Fruit fly (Drosophila melanogaster) whole organism, wandering third instar larva: ENCODE data around the gene inaE.

ENCODE experiments used
- Abd-B ChIP-seq: fragments of >200 bp; optimal IDR thresholded peaks from 2 replicates; lab custom pipeline; 2017; ENCODE audit warnings: missing biosample characterization, missing genetic modification characterization
- CG32264 ChIP-seq: fragments of 200-800 bp; sonication (Bioruptor generic); optimal IDR thresholded peaks from 2 replicates; lab custom pipeline; 2016; ENCODE audit warnings: missing biosample characterization, missing genetic modification characterization
- CG9705 ChIP-seq: fragments of 200-800 bp; sonication (Bioruptor generic); optimal IDR thresholded peaks from 2 replicates; lab custom pipeline; 2018; ENCODE audit warnings: missing biosample characterization, mild to moderate bottlenecking, missing genetic modification characterization
- CrebA ChIP-seq: fragments of 200-800 bp; sonication (Bioruptor generic); optimal IDR thresholded peaks from 2 replicates; lab custom pipeline; 2016; ENCODE audit warnings: missing biosample characterization, mild to moderate bottlenecking, missing genetic modification characterization, borderline replicate concordance
- Dfd ChIP-seq: fragments of >200 bp; optimal IDR thresholded peaks from 2 replicates; lab custom pipeline; 2017; ENCODE audit warnings: missing biosample characterization, missing genetic modification characterization
- Dif ChIP-seq: fragments of 200-275, 200-300 bp; sonication (Bioruptor generic); optimal IDR thresholded peaks from 2 replicates; lab custom pipeline; 2018; ENCODE audit warnings: missing biosample characterization, missing genetic modification characterization; ENCODE audit not compliant: partially characterized antibody
- GATAd ChIP-seq: sonication (Bioruptor generic); optimal IDR thresholded peaks from 2 replicates; lab custom pipeline; 2016; ENCODE audit warnings: missing biosample characterization, missing genetic modification characterization
- HLH106 ChIP-seq: fragments of 200-800 bp; optimal IDR thresholded peaks from 3 replicates; lab custom pipeline; 2019; ENCODE audit warnings: missing biosample characterization, mild to moderate bottlenecking, missing genetic modification characterization, moderate library complexity
- Hnf4 ChIP-seq: fragments of 200-800 bp; sonication (Bioruptor generic); optimal IDR thresholded peaks from 2 replicates; lab custom pipeline; 2016; ENCODE audit warnings: missing biosample characterization, mild to moderate bottlenecking, missing genetic modification characterization
- Hr78 ChIP-seq: fragments of >200 bp; optimal IDR thresholded peaks from 2 replicates; lab custom pipeline; 2017; ENCODE audit warnings: missing biosample characterization, missing genetic modification characterization
- Hr83 ChIP-seq: fragments of 200-300 bp; sonication (Bioruptor generic); optimal IDR thresholded peaks from 2 replicates; lab custom pipeline; 2016; ENCODE audit warnings: missing biosample characterization, mild to moderate bottlenecking, missing genetic modification characterization, moderate library complexity; ENCODE audit not compliant: poor library complexity, severe bottlenecking
- Jra ChIP-seq: sonication (Bioruptor generic); optimal IDR thresholded peaks from 2 replicates; lab custom pipeline; 2016; ENCODE audit warnings: missing biosample characterization, missing genetic modification characterization
- Mio ChIP-seq: sonication (Bioruptor generic); optimal IDR thresholded peaks from 2 replicates; lab custom pipeline; 2016; ENCODE audit warnings: missing biosample characterization, missing genetic modification characterization
- Myc ChIP-seq: fragments of >200 bp; optimal IDR thresholded peaks from 2 replicates; lab custom pipeline; 2017
- N ChIP-seq: fragments of >200 bp; optimal IDR thresholded peaks from 2 replicates; lab custom pipeline; 2018; ENCODE audit warnings: missing biosample characterization, missing external identifiers, missing genetic modification characterization
- OdsH ChIP-seq: fragments of 200-800 bp; sonication (Bioruptor generic); optimal IDR thresholded peaks from 2 replicates; lab custom pipeline; 2016; ENCODE audit warnings: missing biosample characterization, mild to moderate bottlenecking, missing genetic modification characterization
- Rel ChIP-seq, 2 experiments: fragments of 200-800 bp; sonication (Bioruptor generic) in 1 of 2; optimal IDR thresholded peaks; 2 replicates in 1 of 2; 3 replicates in 1 of 2; lab custom pipeline; 2016 to 2019; ENCODE audit warnings: mild to moderate bottlenecking in 2 of 2, missing biosample characterization in 2 of 2, missing genetic modification characterization in 2 of 2, moderate library complexity in 1 of 2
- Sp1 ChIP-seq: fragments of 200-800 bp; sonication (Bioruptor generic); optimal IDR thresholded peaks from 3 replicates; lab custom pipeline; 2019; ENCODE audit warnings: missing biosample characterization, mild to moderate bottlenecking, missing genetic modification characterization, moderate library complexity
- Vsx2 ChIP-seq: fragments of 200-300, 225-300 bp; sonication (Bioruptor generic); optimal IDR thresholded peaks from 2 replicates; lab custom pipeline; 2018; ENCODE audit warnings: missing biosample characterization, missing genetic modification characterization; ENCODE audit not compliant: partially characterized antibody
- br ChIP-seq: fragments of 200-800 bp; sonication (Bioruptor generic); optimal IDR thresholded peaks from 2 replicates; lab custom pipeline; 2016; ENCODE audit warnings: missing biosample characterization, missing genetic modification characterization
- brk ChIP-seq: fragments of 200-800 bp; sonication (Bioruptor generic); optimal IDR thresholded peaks from 2 replicates; lab custom pipeline; 2016; ENCODE audit warnings: missing biosample characterization, mild to moderate bottlenecking, missing genetic modification characterization
- dl ChIP-seq, 2 experiments: fragments of 175-275, 200-275 bp in 1 of 2; fragments of 200-275 bp in 1 of 2; sonication (Bioruptor generic); optimal IDR thresholded peaks; lab custom pipeline; 2018; ENCODE audit warnings: mild to moderate bottlenecking in 2 of 2, missing biosample characterization in 2 of 2, missing genetic modification characterization in 2 of 2, moderate library complexity in 2 of 2; ENCODE audit not compliant: partially characterized antibody in 2 of 2, insufficient read depth in 1 of 2
- dmrt93B ChIP-seq: fragments of 200-800 bp; sonication (Bioruptor generic); optimal IDR thresholded peaks from 2 replicates; lab custom pipeline; 2018; ENCODE audit warnings: missing biosample characterization, mild to moderate bottlenecking, missing genetic modification characterization
- dsf ChIP-seq: sonication (Bioruptor generic); optimal IDR thresholded peaks from 2 replicates; lab custom pipeline; 2016; ENCODE audit warnings: missing biosample characterization, missing genetic modification characterization, borderline replicate concordance
- ey ChIP-seq: fragments of 200-800 bp; sonication (Bioruptor generic); optimal IDR thresholded peaks from 2 replicates; lab custom pipeline; 2016; ENCODE audit warnings: missing biosample characterization, missing genetic modification characterization
- foxo ChIP-seq, 2 experiments: fragments of 200-800 bp; sonication (Bioruptor generic); optimal IDR thresholded peaks; 2 replicates in 1 of 2; 3 replicates in 1 of 2; lab custom pipeline; 2016 to 2017; ENCODE audit warnings: missing biosample characterization in 2 of 2, missing genetic modification characterization in 2 of 2
- fru ChIP-seq: fragments of 200-800 bp; sonication (Bioruptor generic); optimal IDR thresholded peaks from 3 replicates; lab custom pipeline; 2016; ENCODE audit warnings: missing biosample characterization, mild to moderate bottlenecking, missing genetic modification characterization
- h ChIP-seq: fragments of 200-800 bp; sonication (Bioruptor generic); optimal IDR thresholded peaks from 3 replicates; lab custom pipeline; 2016; ENCODE audit warnings: missing biosample characterization, mild to moderate bottlenecking, missing genetic modification characterization
- jim ChIP-seq: fragments of 175-275, 200-325 bp; sonication (Bioruptor generic); optimal IDR thresholded peaks from 2 replicates; lab custom pipeline; 2016; ENCODE audit warnings: missing biosample characterization, mild to moderate bottlenecking, missing genetic modification characterization
- lola ChIP-seq: fragments of >200 bp; optimal IDR thresholded peaks from 2 replicates; lab custom pipeline; 2017; ENCODE audit warnings: missing biosample characterization, missing genetic modification characterization
- pan ChIP-seq: fragments of >200 bp; optimal IDR thresholded peaks from 2 replicates; lab custom pipeline; 2017
- psq ChIP-seq: fragments of 200-800 bp; sonication (Bioruptor generic); optimal IDR thresholded peaks from 3 replicates; lab custom pipeline; 2017; ENCODE audit warnings: missing biosample characterization, mild to moderate bottlenecking, missing genetic modification characterization, moderate library complexity
- rgr ChIP-seq: fragments of 200-800 bp; sonication (Bioruptor generic); optimal IDR thresholded peaks from 3 replicates; lab custom pipeline; 2016; ENCODE audit warnings: missing biosample characterization, mild to moderate bottlenecking, missing genetic modification characterization
- sage ChIP-seq: fragments of 200-800 bp; sonication (Bioruptor generic); optimal IDR thresholded peaks from 2 replicates; lab custom pipeline; 2016; ENCODE audit warnings: missing biosample characterization, mild to moderate bottlenecking, missing genetic modification characterization
- sv ChIP-seq: fragments of 200-800 bp; sonication (Bioruptor generic); optimal IDR thresholded peaks from 3 replicates; lab custom pipeline; 2016; ENCODE audit warnings: missing biosample characterization, missing genetic modification characterization
- tai ChIP-seq: sonication (Bioruptor generic); optimal IDR thresholded peaks from 2 replicates; lab custom pipeline; 2016; ENCODE audit warnings: missing biosample characterization, missing genetic modification characterization
- usp ChIP-seq: fragments of >200 bp; optimal IDR thresholded peaks from 2 replicates; lab custom pipeline; 2017; ENCODE audit warnings: missing biosample characterization, missing genetic modification characterization
- woc ChIP-seq: sonication (Bioruptor generic); optimal IDR thresholded peaks from 2 replicates; lab custom pipeline; 2016; ENCODE audit warnings: missing biosample characterization, mild to moderate bottlenecking, missing genetic modification characterization

inaE gene

dm6 chrX:13764397-13765119 is 19.0 kb upstream of the inaE start:
- TF ChIP-seq GATAd (GFP tag; lab: Kevin White, UChicago) (no peak), Hr83 (GFP tag; lab: Kevin White, UChicago) (no peak), dl (GFP tag; optimal IDR thresholded peaks at IDR 0.05; lab: Kevin White, UChicago; ENCODE audit: insufficient read depth in 1 of 2, partially characterized antibody in 2 of 2) (no peak), CG9705 (no peak), dsf (no peak), Sp1 (peak; percentile 15), tai (no peak), foxo (GFP tag; optimal IDR thresholded peaks at IDR 0.05; lab: Kevin White, UChicago) (peak in 1 of 2 experiments; percentile 31), Vsx2 (no peak), fru (GFP tag; lab: Kevin White, UChicago) (peak; percentile 37), usp (no peak), Abd-B (GFP tag; lab: Kevin White, UChicago) (no peak), psq (GFP tag; lab: Kevin White, UChicago) (peak; percentile 20), woc (GFP tag; lab: Kevin White, UChicago) (no peak), OdsH (peak; percentile 2), HLH106 (tag; lab: Kevin White, UChicago) (peak; percentile 3), br (GFP tag; lab: Kevin White, UChicago) (no peak), dmrt93B (no peak), lola (GFP tag; lab: Kevin White, UChicago) (no peak), Rel (GFP tag; optimal IDR thresholded peaks at IDR 0.05; lab: Kevin White, UChicago) (no peak), Rel (tag; optimal IDR thresholded peaks at IDR 0.05; lab: Kevin White, UChicago) (no peak), pan (lab: Kevin White, UChicago) (no peak), Myc (lab: Kevin White, UChicago) (no peak), Mio (GFP tag; lab: Kevin White, UChicago) (no peak), CG32264 (GFP tag; lab: Kevin White, UChicago) (no peak), N (GFP tag; lab: Kevin White, UChicago) (no peak), sv (no peak), brk (GFP tag; lab: Kevin White, UChicago) (no peak), CrebA (no peak), Jra (GFP tag; lab: Kevin White, UChicago) (no peak), ey (GFP tag; lab: Kevin White, UChicago) (peak; percentile 30), sage (GFP tag; lab: Kevin White, UChicago) (no peak), jim (GFP tag; lab: Kevin White, UChicago) (no peak), h (GFP tag; lab: Kevin White, UChicago) (peak; percentile 34), Hnf4 (GFP tag; lab: Kevin White, UChicago) (no peak), Hr78 (GFP tag; lab: Kevin White, UChicago) (no peak), Dfd (GFP tag; lab: Kevin White, UChicago) (no peak), Dif (no peak), rgr (peak; percentile 28)
- TF ChIP-seq, all 38 proteins: peak for 9

dm6 chrX:13765217-13765616 is 18.3 kb upstream of the inaE start:
- no peak for TF ChIP-seq woc (GFP tag; lab: Kevin White, UChicago)
- TF ChIP-seq Hr83 (GFP tag; lab: Kevin White, UChicago), result no peak
- TF ChIP-seq foxo (GFP tag; optimal IDR thresholded peaks at IDR 0.05; lab: Kevin White, UChicago), result no peak
- no peak for TF ChIP-seq dsf
- TF ChIP-seq ey (GFP tag; lab: Kevin White, UChicago), result no peak
- TF ChIP-seq OdsH, result no peak
- TF ChIP-seq Mio (GFP tag; lab: Kevin White, UChicago), result no peak
- no peak for TF ChIP-seq Rel (GFP tag; optimal IDR thresholded peaks at IDR 0.05; lab: Kevin White, UChicago)
- TF ChIP-seq Rel (tag; optimal IDR thresholded peaks at IDR 0.05; lab: Kevin White, UChicago), result no peak
- TF ChIP-seq Myc (lab: Kevin White, UChicago), result no peak
- TF ChIP-seq N (GFP tag; lab: Kevin White, UChicago), result no peak
- no peak for TF ChIP-seq fru (GFP tag; lab: Kevin White, UChicago)
- no peak for TF ChIP-seq Abd-B (GFP tag; lab: Kevin White, UChicago)
